Worm (Caenorhabditis elegans): ENCODE data around the gene irld-60.

irld-60 gene

ce11 chrIII:12750831-12751230, at the start of gene irld-60, which contains the start of gene irld-20:
Gene irld-60, minus strand, starts transcription at chrIII:12750931.
Gene irld-20, plus strand, starts transcription at chrIII:12751109.
- TF ChIP-seq tbx-11 (GFP tag; IDR thresholded peaks at IDR 0.05), result no peak
- no peak for TF ChIP-seq ets-7 (tag; optimal IDR thresholded peaks at IDR 0.05)
- no peak for TF ChIP-seq ceh-13 (GFP tag; optimal IDR thresholded peaks at IDR 0.05)
- TF ChIP-seq scrt-1 (GFP tag; IDR thresholded peaks at IDR 0.05), result no peak
- no peak for TF ChIP-seq hmg-4 (GFP tag; optimal IDR thresholded peaks at IDR 0.05)
- no peak for TF ChIP-seq flt-1 (GFP tag; IDR thresholded peaks at IDR 0.05)
- TF ChIP-seq ama-1 (optimal IDR thresholded peaks at IDR 0.05), result no peak
- TF ChIP-seq aly-1 (tag; optimal IDR thresholded peaks at IDR 0.05), result no peak
- TF ChIP-seq pes-1 (GFP tag; IDR thresholded peaks at IDR 0.05), result no peak
- TF ChIP-seq hnd-1 (tag; optimal IDR thresholded peaks at IDR 0.05), result no peak

- TF ChIP-seq ets-7 (tag; optimal IDR thresholded peaks at IDR 0.05) (no peak), tbx-11 (GFP tag; IDR thresholded peaks at IDR 0.05) (no peak), scrt-1 (GFP tag; IDR thresholded peaks at IDR 0.05) (no peak), pes-1 (GFP tag; IDR thresholded peaks at IDR 0.05) (no peak)
These were observed 49.8 kb upstream of the irld-60 start for ce11 chrIII:12800529-12800928.

- TF ChIP-seq hnd-1 (tag; optimal IDR thresholded peaks at IDR 0.05), result no peak
These were observed 47.7 kb upstream of the irld-60 start, which contains the start of gene agmo-1 for ce11 chrIII:12798469-12798868. Gene agmo-1, minus strand, starts transcription at chrIII:12798569.

- no peak for TF ChIP-seq pes-1 (GFP tag; IDR thresholded peaks at IDR 0.05)
- TF ChIP-seq hnd-1 (tag; optimal IDR thresholded peaks at IDR 0.05), result no peak
These were observed 43.5 kb upstream of the irld-60 start for ce11 chrIII:12794200-12794599.

- TF ChIP-seq ceh-36 (tag; optimal IDR thresholded peaks at IDR 0.05), result no peak
- no peak for TF ChIP-seq aly-1 (tag; optimal IDR thresholded peaks at IDR 0.05)
- TF ChIP-seq B0310.2 (tag; optimal IDR thresholded peaks at IDR 0.05), result no peak
- no peak for TF ChIP-seq tra-4 (tag; optimal IDR thresholded peaks at IDR 0.05)
- no peak for TF ChIP-seq scrt-1 (GFP tag; IDR thresholded peaks at IDR 0.05)
- TF ChIP-seq hmbx-1 (tag; optimal IDR thresholded peaks at IDR 0.05), result no peak
These were observed 38.7 kb upstream of the irld-60 start, which contains the start of gene BE10.1 for ce11 chrIII:12789420-12789819. Gene BE10.1, minus strand, starts transcription at chrIII:12789520.

ce11 chrIII:12788239-12788638, 37.5 kb upstream of the irld-60 start:
- no peak for TF ChIP-seq aly-1 (tag; optimal IDR thresholded peaks at IDR 0.05)
- TF ChIP-seq hmbx-1 (tag; optimal IDR thresholded peaks at IDR 0.05), result no peak
- TF ChIP-seq pes-1 (GFP tag; IDR thresholded peaks at IDR 0.05), result no peak
- no peak for TF ChIP-seq flt-1 (GFP tag; IDR thresholded peaks at IDR 0.05)
- no peak for TF ChIP-seq tra-4 (tag; optimal IDR thresholded peaks at IDR 0.05)
- no peak for TF ChIP-seq B0310.2 (tag; optimal IDR thresholded peaks at IDR 0.05)
- no peak for TF ChIP-seq F13C5.2 (tag; optimal IDR thresholded peaks at IDR 0.05)

- TF ChIP-seq hnd-1 (tag; optimal IDR thresholded peaks at IDR 0.05) (no peak), flt-1 (GFP tag; IDR thresholded peaks at IDR 0.05) (no peak), tbx-11 (GFP tag; IDR thresholded peaks at IDR 0.05) (no peak), tra-4 (tag; optimal IDR thresholded peaks at IDR 0.05) (no peak), pes-1 (GFP tag; IDR thresholded peaks at IDR 0.05) (no peak), ceh-13 (GFP tag; optimal IDR thresholded peaks at IDR 0.05) (no peak), scrt-1 (GFP tag; IDR thresholded peaks at IDR 0.05) (no peak), F13C5.2 (tag; optimal IDR thresholded peaks at IDR 0.05) (no peak), sea-1 (GFP tag; conservative IDR thresholded peaks at IDR 0.05) (no peak), ets-7 (tag; optimal IDR thresholded peaks at IDR 0.05) (no peak), aly-1 (tag; optimal IDR thresholded peaks at IDR 0.05) (no peak), ama-1 (optimal IDR thresholded peaks at IDR 0.05) (no peak), ceh-36 (tag; optimal IDR thresholded peaks at IDR 0.05) (no peak), hmbx-1 (tag; optimal IDR thresholded peaks at IDR 0.05) (no peak), tbx-37 (GFP tag; conservative IDR thresholded peaks at IDR 0.05) (no peak), B0310.2 (tag; optimal IDR thresholded peaks at IDR 0.05) (no peak), hmg-4 (GFP tag; optimal IDR thresholded peaks at IDR 0.05) (no peak)
These were observed 34.7 kb upstream of the irld-60 start for ce11 chrIII:12785427-12785826.

- TF ChIP-seq pes-1 (GFP tag; IDR thresholded peaks at IDR 0.05) (no peak), ceh-13 (GFP tag; optimal IDR thresholded peaks at IDR 0.05) (no peak), B0310.2 (tag; optimal IDR thresholded peaks at IDR 0.05) (no peak), tbx-37 (GFP tag; conservative IDR thresholded peaks at IDR 0.05) (no peak), hmbx-1 (tag; optimal IDR thresholded peaks at IDR 0.05) (no peak), aly-1 (tag; optimal IDR thresholded peaks at IDR 0.05) (no peak)
These were observed 34.1 kb upstream of the irld-60 start, which contains the start of gene lgc-37 for ce11 chrIII:12784854-12785253. Gene lgc-37, plus strand, starts transcription at chrIII:12785154.

ce11 chrIII:12783878-12784277, 33.1 kb upstream of the irld-60 start:
- TF ChIP-seq scrt-1 (GFP tag; IDR thresholded peaks at IDR 0.05) (no peak), pes-1 (GFP tag; IDR thresholded peaks at IDR 0.05) (no peak), tbx-11 (GFP tag; IDR thresholded peaks at IDR 0.05) (no peak), hnd-1 (tag; optimal IDR thresholded peaks at IDR 0.05) (no peak), ets-7 (tag; optimal IDR thresholded peaks at IDR 0.05) (no peak), sea-1 (GFP tag; conservative IDR thresholded peaks at IDR 0.05) (no peak), ama-1 (optimal IDR thresholded peaks at IDR 0.05) (no peak), B0310.2 (tag; optimal IDR thresholded peaks at IDR 0.05) (no peak), flt-1 (GFP tag; IDR thresholded peaks at IDR 0.05) (no peak), aly-1 (tag; optimal IDR thresholded peaks at IDR 0.05) (no peak), hmbx-1 (tag; optimal IDR thresholded peaks at IDR 0.05) (no peak), tra-4 (tag; optimal IDR thresholded peaks at IDR 0.05) (no peak), hmg-4 (GFP tag; optimal IDR thresholded peaks at IDR 0.05) (no peak), ceh-36 (tag; optimal IDR thresholded peaks at IDR 0.05) (no peak), tbx-37 (GFP tag; conservative IDR thresholded peaks at IDR 0.05) (no peak), ceh-13 (GFP tag; optimal IDR thresholded peaks at IDR 0.05) (no peak), F13C5.2 (tag; optimal IDR thresholded peaks at IDR 0.05) (no peak)

All from whole organism, early embryonic.